Worm (Caenorhabditis elegans): ENCODE data around the gene srb-17.

DNA sequence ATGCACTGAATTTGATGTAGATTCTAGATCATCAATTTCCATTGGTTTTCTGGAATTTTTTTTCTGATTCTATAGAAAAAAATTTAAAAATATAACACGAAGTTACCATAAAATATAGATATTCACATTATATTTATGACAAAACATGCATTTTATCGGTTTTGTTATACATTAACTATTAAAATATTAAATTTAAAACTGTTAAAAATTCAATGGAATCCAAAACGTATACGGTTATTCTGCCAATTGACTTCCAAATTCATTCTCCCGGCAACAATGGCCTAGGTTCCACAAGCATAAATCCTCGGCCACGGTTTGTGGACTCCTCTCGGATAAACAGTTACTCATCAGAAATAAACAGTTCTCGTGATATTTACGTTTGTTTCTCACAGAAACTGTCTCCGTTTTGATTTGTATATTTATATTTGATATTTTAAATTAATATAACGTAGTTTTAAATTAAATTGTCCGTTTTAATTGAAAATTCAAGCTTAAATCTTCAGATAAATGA, 26.6 kb upstream of the srb-17 start, which contains the start of the genes F01D4.5 and ced-5:
- TF ChIP-seq flt-1 (GFP tag; IDR thresholded peaks at IDR 0.05): peak; percentile 83
- TF ChIP-seq cog-1 (tag; optimal IDR thresholded peaks at IDR 0.05): peak; percentile 64
- peak; percentile 42; the same call in 1 of the 2 replicates for TF ChIP-seq ztf-23 (GFP tag; IDR thresholded peaks at IDR 0.05)
- no peak for TF ChIP-seq ref-1 (GFP tag; conservative IDR thresholded peaks at IDR 0.05)
- no peak for TF ChIP-seq klf-2 (GFP tag; conservative IDR thresholded peaks at IDR 0.05)
- TF ChIP-seq T22C8.4 (GFP tag; IDR thresholded peaks at IDR 0.05): 0 out of 2 replicates have a peak, but pooled peaks have one; percentile 18
- no peak for TF ChIP-seq med-1 (GFP tag; optimal IDR thresholded peaks at IDR 0.05; ENCODE audit: insufficient read depth)
- TF ChIP-seq tab-1 (GFP tag; IDR thresholded peaks at IDR 0.05): no peak
- TF ChIP-seq ztf-29 (GFP tag; IDR thresholded peaks at IDR 0.05): no peak
